Worm (Caenorhabditis elegans) whole organism, young adult: ENCODE results near the gene mrps-18A.

ENCODE experiments used
- F10E7.11 ChIP-seq: sonication (generic microtip); optimal IDR thresholded peaks from 2 replicates; lab custom pipeline; 2017; ENCODE audit warnings: mild to moderate bottlenecking, missing genetic modification characterization, moderate library complexity, missing compliant biosample characterization
- F39B2.1 ChIP-seq: fragments of 200-800 bp; sonication (Bioruptor generic); IDR thresholded peaks from 2 replicates; pipeline ENCODE4 v1.3.6; 2022; ENCODE audit warnings: missing genetic modification reagents, missing genetic modification characterization, missing compliant biosample characterization
- F57A8.1 ChIP-seq: fragments of 200-800 bp; sonication (Bioruptor generic); optimal IDR thresholded peaks from 2 replicates; lab custom pipeline; 2018; ENCODE audit warnings: mild to moderate bottlenecking, missing genetic modification characterization, moderate library complexity, missing compliant biosample characterization
- T07F8.4 ChIP-seq: sonication (generic microtip); optimal IDR thresholded peaks from 2 replicates; lab custom pipeline; 2016; ENCODE audit warnings: mild to moderate bottlenecking, missing genetic modification characterization, moderate library complexity, missing compliant biosample characterization
- Y53G8AR.9 ChIP-seq: fragments of 200-800 bp; sonication (Bioruptor generic); conservative IDR thresholded peaks from 2 replicates; pipeline ENCODE4 v1.3.6; 2022; ENCODE audit warnings: missing genetic modification reagents, missing genetic modification characterization, missing compliant biosample characterization
- Y67H2A.10 ChIP-seq: fragments of 200-800 bp; sonication (Bioruptor generic); conservative IDR thresholded peaks from 2 replicates; pipeline ENCODE4 v1.3.6; 2022; ENCODE audit warnings: missing genetic modification reagents, missing genetic modification characterization, missing compliant biosample characterization
- Y95B8A.8 ChIP-seq: fragments of 200-800 bp; sonication (Bioruptor generic); IDR thresholded peaks from 2 replicates; pipeline ENCODE4 v1.3.6; 2022; ENCODE audit warnings: missing genetic modification reagents, missing genetic modification characterization, missing compliant biosample characterization
- aptf-2 ChIP-seq: fragments of 200-800 bp; sonication (Bioruptor generic); conservative IDR thresholded peaks from 2 replicates; pipeline ENCODE4 v1.3.6; 2022; ENCODE audit warnings: missing genetic modification reagents, missing genetic modification characterization, missing compliant biosample characterization
- attf-6 ChIP-seq: fragments of 200-800 bp; sonication (Bioruptor generic); IDR thresholded peaks from 2 replicates; pipeline ENCODE4 v1.3.6; 2022; ENCODE audit warnings: missing genetic modification reagents, missing genetic modification characterization, missing compliant biosample characterization
- cebp-1 ChIP-seq, 2 experiments: fragments of 200-800 bp in 1 of 2; sonication (Bioruptor generic) in 1 of 2; sonication (generic microtip) in 1 of 2; IDR thresholded peaks in 1 of 2; optimal IDR thresholded peaks in 1 of 2; 2 replicates each; pipeline versions ENCODE4 v1.3.6 to Lab custom; 2017 to 2022; ENCODE audit warnings: missing compliant biosample characterization in 2 of 2, missing genetic modification characterization in 2 of 2, mild to moderate bottlenecking in 1 of 2, missing genetic modification reagents in 1 of 2, moderate library complexity in 1 of 2
- ceh-100 ChIP-seq: fragments of 200-800 bp; sonication (Bioruptor generic); IDR thresholded peaks from 2 replicates; pipeline ENCODE4 v1.3.6; 2022; ENCODE audit warnings: missing genetic modification reagents, missing genetic modification characterization, missing compliant biosample characterization
- ceh-40 ChIP-seq: fragments of 200-800 bp; sonication (Bioruptor generic); IDR thresholded peaks from 2 replicates; pipeline ENCODE4 v1.3.6; 2022; ENCODE audit warnings: missing genetic modification characterization, missing compliant biosample characterization
- chd-7 ChIP-seq: sonication (generic microtip); optimal IDR thresholded peaks from 2 replicates; lab custom pipeline; 2016; ENCODE audit warnings: mild to moderate bottlenecking, missing genetic modification characterization, moderate library complexity, missing compliant biosample characterization
- die-1 ChIP-seq: sonication (generic microtip); optimal IDR thresholded peaks from 2 replicates; lab custom pipeline; 2016; ENCODE audit warnings: missing genotype, mild to moderate bottlenecking, missing genetic modification characterization, missing compliant biosample characterization
- dpff-1 ChIP-seq: sonication (generic microtip); optimal IDR thresholded peaks from 2 replicates; lab custom pipeline; 2017; ENCODE audit warnings: mild to moderate bottlenecking, missing genetic modification characterization, missing compliant biosample characterization
- dpl-1 ChIP-seq: fragments of 150-350 bp; optimal IDR thresholded peaks from 2 replicates; lab custom pipeline; 2014; ENCODE audit warnings: missing biosample characterization, missing genetic modification reagents, missing genetic modification characterization
- efl-1 ChIP-seq: fragments of 150-350 bp; optimal IDR thresholded peaks from 2 replicates; lab custom pipeline; 2014; ENCODE audit warnings: missing biosample characterization, missing genetic modification reagents, missing genetic modification characterization
- egl-44 ChIP-seq: fragments of 200-800 bp; sonication (Bioruptor generic); IDR thresholded peaks from 2 replicates; pipeline ENCODE4 v1.3.6; 2022; ENCODE audit warnings: missing genetic modification reagents, missing genetic modification characterization, missing compliant biosample characterization
- him-1 ChIP-seq: sonication (generic microtip); optimal IDR thresholded peaks from 2 replicates; lab custom pipeline; 2016; ENCODE audit warnings: missing genotype, missing genetic modification reagents, missing genetic modification characterization, missing compliant biosample characterization
- hsf-1 ChIP-seq: fragments of 200-800 bp; sonication (Bioruptor generic); IDR thresholded peaks from 2 replicates; pipeline ENCODE4 v1.3.6; 2022; ENCODE audit warnings: missing genetic modification reagents, missing genetic modification characterization, missing compliant biosample characterization
- lin-26 ChIP-seq: fragments of 200-800 bp; sonication (Bioruptor generic); IDR thresholded peaks from 2 replicates; pipeline ENCODE4 v1.3.6; 2022; ENCODE audit warnings: missing genetic modification reagents, missing genetic modification characterization, missing compliant biosample characterization
- nfya-1 ChIP-seq: sonication (generic microtip); optimal IDR thresholded peaks from 2 replicates; lab custom pipeline; 2017; ENCODE audit warnings: antibody characterized with exemption, missing compliant biosample characterization, missing genetic modification characterization, borderline replicate concordance; ENCODE audit not compliant: insufficient read depth
- pha-4 ChIP-seq: fragments of 150-350 bp; sonication (generic microtip); optimal IDR thresholded peaks from 2 replicates; lab custom pipeline; 2014; ENCODE audit warnings: missing biosample characterization, missing genetic modification reagents, missing genetic modification characterization
- rcor-1 ChIP-seq: fragments of 200-800 bp; sonication (Bioruptor generic); IDR thresholded peaks from 2 replicates; pipeline ENCODE4 v1.3.6; 2022; ENCODE audit warnings: missing genetic modification reagents, missing genetic modification characterization, missing compliant biosample characterization
- rec-8 ChIP-seq, 2 experiments: sonication (generic microtip); optimal IDR thresholded peaks; 2 replicates each; lab custom pipeline; 2016; ENCODE audit warnings: mild to moderate bottlenecking in 2 of 2, missing genetic modification characterization in 2 of 2, missing genetic modification reagents in 2 of 2, missing genotype in 2 of 2, missing biosample characterization in 1 of 2, missing compliant biosample characterization in 1 of 2, moderate library complexity in 1 of 2
- sdz-38 ChIP-seq: sonication (generic microtip); optimal IDR thresholded peaks from 2 replicates; lab custom pipeline; 2016; ENCODE audit warnings: missing genotype, missing genetic modification characterization, missing compliant biosample characterization
- snpc-1.3 ChIP-seq: sonication (generic microtip); optimal IDR thresholded peaks from 2 replicates; lab custom pipeline; 2017; ENCODE audit warnings: missing genetic modification characterization, mild to moderate bottlenecking, missing compliant biosample characterization, antibody characterized with exemption, moderate library complexity, missing genotype, missing genetic modification reagents; ENCODE audit not compliant: insufficient read depth
- tlf-1 ChIP-seq: fragments of 200-800 bp; sonication (Bioruptor generic); optimal IDR thresholded peaks from 2 replicates; lab custom pipeline; 2018; ENCODE audit warnings: mild to moderate bottlenecking, missing genetic modification characterization, missing compliant biosample characterization
- ztf-25 ChIP-seq: fragments of 200-800 bp; sonication (Bioruptor generic); IDR thresholded peaks from 2 replicates; pipeline ENCODE4 v1.3.6; 2022; ENCODE audit warnings: missing genetic modification reagents, missing genetic modification characterization, missing compliant biosample characterization
- ztf-28 ChIP-seq: fragments of 200-800 bp; sonication (Bioruptor generic); IDR thresholded peaks from 2 replicates; pipeline ENCODE4 v1.3.6; 2022; ENCODE audit warnings: missing genetic modification reagents, missing genetic modification characterization, missing compliant biosample characterization

mrps-18A gene

DNA sequence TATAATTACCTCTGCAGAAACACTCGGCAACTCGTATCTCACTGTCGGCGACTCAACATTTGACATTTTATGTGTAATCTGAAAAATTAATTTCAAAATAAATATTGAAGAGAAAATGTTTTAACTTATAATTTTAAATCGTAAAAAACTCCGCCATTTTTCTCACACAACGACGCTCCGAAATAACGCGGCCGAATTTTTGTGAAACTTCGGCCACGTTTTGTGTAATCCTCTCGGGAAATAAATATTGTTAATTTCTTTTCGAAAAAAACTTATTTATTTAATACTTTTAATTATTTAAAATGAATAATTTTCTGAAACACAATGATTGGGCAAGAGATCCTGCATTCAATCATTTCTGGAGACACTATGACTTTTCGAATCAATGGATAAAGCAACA lies 24.4 kb downstream of the mrps-18A start, which contains the start of the genes F10E9.7 and F10E9.5 (continued):
- TF ChIP-seq efl-1 (GFP tag; lab: Kevin White, UChicago): peak; percentile 56
- peak; percentile 62 for TF ChIP-seq snpc-1.3 (tag; lab: Kevin White, UChicago)
- TF ChIP-seq Y67H2A.10: peak; percentile 61; the same call in 1 of the 2 replicates
- peak; percentile 46 for TF ChIP-seq tlf-1 (GFP tag; lab: Kevin White, UChicago)
- TF ChIP-seq ceh-40 (GFP tag; lab: Robert Waterston, UW): peak; percentile 89
- no peak for TF ChIP-seq nfya-1 (tag; lab: Kevin White, UChicago)
- no peak for TF ChIP-seq sdz-38 (tag; lab: Kevin White, UChicago)
- peak; percentile 44 for TF ChIP-seq F57A8.1 (GFP tag; lab: Kevin White, UChicago)
- TF ChIP-seq Y53G8AR.9 (GFP tag; lab: Robert Waterston, UW): 0 out of 2 replicates have a peak, but pooled peaks have one; percentile 40
- TF ChIP-seq pha-4 (tag; lab: Kevin White, UChicago): no peak
- no peak for TF ChIP-seq attf-6 (GFP tag; lab: Robert Waterston, UW)
- no peak for TF ChIP-seq cebp-1 (GFP tag; IDR thresholded peaks at IDR 0.05; lab: Robert Waterston, UW)
- peak; percentile 68 for TF ChIP-seq cebp-1 (tag; optimal IDR thresholded peaks at IDR 0.05; lab: Kevin White, UChicago)
- no peak for TF ChIP-seq Y95B8A.8 (GFP tag; lab: Robert Waterston, UW)
- TF ChIP-seq ztf-25 (GFP tag; lab: Robert Waterston, UW): peak; percentile 88
- peak; percentile 89 for TF ChIP-seq ztf-28 (GFP tag; lab: Robert Waterston, UW)
- TF ChIP-seq him-1 (tag; lab: Kevin White, UChicago): peak; percentile 38
- TF ChIP-seq dpl-1 (GFP tag; lab: Kevin White, UChicago): peak; percentile 65
- TF ChIP-seq, all 124 proteins: peak for 64

DNA sequence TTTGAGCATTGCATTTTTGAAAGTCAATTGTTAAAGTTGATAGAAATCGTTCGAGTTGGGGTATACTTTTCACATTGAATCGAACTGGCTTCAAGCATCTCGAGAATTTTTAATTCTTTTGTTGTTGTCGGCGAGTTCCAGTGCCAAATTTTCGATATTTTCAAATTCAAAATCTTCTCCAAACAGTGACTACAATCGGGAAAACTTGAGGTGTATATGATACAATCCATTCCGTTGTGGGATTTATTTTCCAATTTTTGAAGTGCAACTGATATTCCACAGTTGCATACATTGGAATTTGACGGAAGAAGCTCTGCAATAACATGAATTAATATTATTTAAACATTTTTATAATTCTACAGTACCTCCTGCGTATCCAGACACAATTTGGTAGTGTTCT lies 25.9 kb downstream of the mrps-18A start:
- TF ChIP-seq aptf-2 (GFP tag; lab: Robert Waterston, UW): no peak
- TF ChIP-seq ceh-100 (GFP tag; lab: Robert Waterston, UW): no peak
- no peak for TF ChIP-seq cebp-1 (GFP tag; IDR thresholded peaks at IDR 0.05; lab: Robert Waterston, UW)
- TF ChIP-seq cebp-1 (tag; optimal IDR thresholded peaks at IDR 0.05; lab: Kevin White, UChicago): no peak

DNA sequence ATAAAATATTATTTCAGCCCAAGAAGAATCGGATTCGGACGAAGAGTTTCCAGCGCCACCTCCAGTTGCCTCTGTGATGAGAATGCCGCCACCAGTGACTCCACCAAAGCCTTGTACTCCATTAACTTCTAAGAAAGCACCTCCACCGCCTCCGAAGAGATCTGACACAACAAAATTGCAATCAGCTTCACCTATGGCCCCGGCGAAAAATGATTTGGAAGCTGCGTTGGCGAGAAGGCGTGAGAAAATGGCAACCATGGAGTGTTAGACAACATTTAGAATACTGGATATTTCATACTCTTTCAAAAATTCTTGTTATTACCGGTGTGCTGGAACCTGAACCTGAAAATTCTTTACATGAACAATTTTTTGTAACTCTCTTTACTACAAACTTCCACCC lies 26.4 kb downstream of the mrps-18A start:
- TF ChIP-seq snpc-1.3 (tag; lab: Kevin White, UChicago) (no peak), hsf-1 (GFP tag; lab: Robert Waterston, UW) (0 out of 2 replicates have a peak, but pooled peaks have one; percentile 10)

DNA sequence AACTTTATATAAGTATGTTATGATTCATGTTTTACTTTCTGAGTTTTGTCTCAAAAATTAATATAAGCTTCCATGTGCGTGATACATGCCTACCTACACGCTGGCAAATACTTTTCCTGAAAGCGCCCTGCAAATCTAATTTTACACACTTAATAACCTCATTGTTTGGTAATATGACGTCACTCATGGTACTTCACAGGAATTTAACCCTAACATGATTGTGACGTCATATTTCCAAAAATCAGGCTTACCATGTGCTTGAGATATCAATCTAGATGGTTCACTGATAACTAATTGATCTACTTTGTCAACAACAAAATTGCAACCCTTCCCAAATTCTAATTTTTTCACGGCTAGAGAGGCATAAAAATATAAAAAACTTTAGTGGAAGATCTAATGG lies 28.3 kb downstream of the mrps-18A start:
- TF ChIP-seq lin-26 (GFP tag; lab: Robert Waterston, UW): no peak
- no peak for TF ChIP-seq F10E7.11
- no peak for TF ChIP-seq dpff-1 (tag; lab: Kevin White, UChicago)
- no peak for TF ChIP-seq T07F8.4
- no peak for TF ChIP-seq die-1 (tag; lab: Kevin White, UChicago)
- no peak for TF ChIP-seq egl-44
- TF ChIP-seq rec-8 (tag; optimal IDR thresholded peaks at IDR 0.05; lab: Kevin White, UChicago): no peak
- TF ChIP-seq chd-7 (tag; lab: Kevin White, UChicago): no peak
- no peak for TF ChIP-seq rcor-1 (GFP tag; lab: Robert Waterston, UW)
- no peak for TF ChIP-seq F39B2.1 (GFP tag; lab: Robert Waterston, UW)
- TF ChIP-seq, all 124 proteins: peak for 0
